Fruit fly (Drosophila melanogaster) whole organism, embryonic: ENCODE measurements around the gene Gad1.
A peak's percentile ranks its signal among the peaks of the same experiment; 100 is the strongest.

Source experiments
- B-H1 ChIP-seq: fragments of 200-800 bp; sonication (Bioruptor generic); IDR thresholded peaks from 3 replicates; pipeline ENCODE4 v1.3.6; 2022; ENCODE audit warnings: missing biosample characterization, missing genetic modification characterization
- B-H2 ChIP-seq: fragments of 200-800 bp; sonication (Bioruptor generic); optimal IDR thresholded peaks from 2 replicates; lab custom pipeline; 2018; ENCODE audit warnings: missing biosample characterization, mild to moderate bottlenecking, missing genetic modification characterization
- Bteb2 ChIP-seq: fragments of 200-800 bp; sonication (Bioruptor generic); optimal IDR thresholded peaks from 2 replicates; lab custom pipeline; 2016; ENCODE audit warnings: missing biosample characterization, missing genetic modification characterization
- CG10321 ChIP-seq: fragments of 200-800 bp; sonication (Bioruptor generic); IDR thresholded peaks from 2 replicates; pipeline ENCODE4 v1.3.6; 2022; ENCODE audit warnings: missing biosample characterization, missing genetic modification characterization
- CG11723 ChIP-seq: fragments of 200-800 bp; sonication (Bioruptor generic); optimal IDR thresholded peaks from 2 replicates; lab custom pipeline; 2017; ENCODE audit warnings: missing biosample characterization, mild to moderate bottlenecking, missing genetic modification characterization
- CG12659 ChIP-seq: fragments of 200-800 bp; sonication (Bioruptor generic); optimal IDR thresholded peaks from 3 replicates; lab custom pipeline; 2017; ENCODE audit warnings: mild to moderate bottlenecking, missing biosample characterization, missing genetic modification reagents, missing genetic modification characterization
- CG14965 ChIP-seq: fragments of 200-800 bp; sonication (Bioruptor generic); optimal IDR thresholded peaks from 2 replicates; lab custom pipeline; 2016; ENCODE audit warnings: missing biosample characterization, missing genetic modification characterization, borderline replicate concordance
- CG15514 ChIP-seq: fragments of 200-800 bp; sonication (Bioruptor generic); optimal IDR thresholded peaks from 3 replicates; lab custom pipeline; 2017; ENCODE audit warnings: missing biosample characterization, missing genetic modification characterization, mild to moderate bottlenecking, moderate library complexity, missing genetic modification reagents
- CG15601 ChIP-seq: fragments of 200-800 bp; sonication (Bioruptor generic); optimal IDR thresholded peaks from 3 replicates; lab custom pipeline; 2019; ENCODE audit warnings: missing biosample characterization, mild to moderate bottlenecking, missing genetic modification characterization, moderate library complexity
- CG17912 ChIP-seq: fragments of 200-800 bp; sonication (Bioruptor generic); optimal IDR thresholded peaks from 2 replicates; lab custom pipeline; 2018; ENCODE audit warnings: missing biosample characterization, mild to moderate bottlenecking, missing genetic modification characterization
- CG18011 ChIP-seq: fragments of 200-800 bp; sonication (Bioruptor generic); optimal IDR thresholded peaks from 2 replicates; lab custom pipeline; 2017; ENCODE audit warnings: missing biosample characterization, missing genetic modification characterization, mild to moderate bottlenecking, moderate library complexity, missing genotype
- CG18599 ChIP-seq: fragments of 200-800 bp; sonication (Bioruptor generic); optimal IDR thresholded peaks from 3 replicates; lab custom pipeline; 2017; ENCODE audit warnings: missing biosample characterization, missing genetic modification characterization, mild to moderate bottlenecking, moderate library complexity, missing genetic modification reagents
- CG34376 ChIP-seq: fragments of 200-800 bp; sonication (Bioruptor generic); optimal IDR thresholded peaks from 2 replicates; lab custom pipeline; 2018; ENCODE audit warnings: missing biosample characterization, mild to moderate bottlenecking, missing genetic modification characterization
- CG3838 ChIP-seq: fragments of 200-800 bp; sonication (Bioruptor generic); optimal IDR thresholded peaks from 3 replicates; lab custom pipeline; 2016; ENCODE audit warnings: missing biosample characterization, missing genetic modification characterization
- CG4360 ChIP-seq: fragments of 200-800 bp; sonication (Bioruptor generic); IDR thresholded peaks from 2 replicates; pipeline ENCODE4 v1.3.6; 2022; ENCODE audit warnings: missing biosample characterization, missing genetic modification characterization
- CG5953 ChIP-seq: fragments of 200-800 bp; sonication (Bioruptor generic); IDR thresholded peaks from 2 replicates; pipeline ENCODE4 v1.3.6; 2022; ENCODE audit warnings: missing biosample characterization, missing genetic modification characterization
- CG6791 ChIP-seq: fragments of 200-800 bp; sonication (Bioruptor generic); IDR thresholded peaks from 3 replicates; pipeline ENCODE4 v1.3.6; 2022; ENCODE audit warnings: missing biosample characterization, missing genetic modification characterization; ENCODE audit not compliant: partially characterized antibody
- CG7839 ChIP-seq: fragments of 200-800 bp; sonication (Bioruptor generic); optimal IDR thresholded peaks from 3 replicates; lab custom pipeline; 2018; ENCODE audit warnings: missing biosample characterization, mild to moderate bottlenecking, missing genetic modification characterization, moderate library complexity
- CG8290 ChIP-seq, 3 experiments: fragments of 200-800 bp; sonication (Bioruptor generic); optimal IDR thresholded peaks; 2 replicates each; lab custom pipeline; 2016 to 2019; ENCODE audit warnings: missing biosample characterization in 3 of 3, missing genetic modification characterization in 3 of 3, mild to moderate bottlenecking in 2 of 3, moderate library complexity in 1 of 3
- CG8924 ChIP-seq: fragments of 200-800 bp; optimal IDR thresholded peaks from 3 replicates; lab custom pipeline; 2019; ENCODE audit warnings: missing biosample characterization, mild to moderate bottlenecking, missing genetic modification characterization, moderate library complexity
- Camta ChIP-seq: fragments of 200-800 bp; sonication (Bioruptor generic); optimal IDR thresholded peaks from 2 replicates; lab custom pipeline; 2016; ENCODE audit warnings: missing biosample characterization, missing genetic modification characterization
- Fer1 ChIP-seq: fragments of 200-800 bp; sonication (Bioruptor generic); optimal IDR thresholded peaks from 2 replicates; lab custom pipeline; 2017; ENCODE audit warnings: missing biosample characterization, mild to moderate bottlenecking, missing genetic modification characterization
- Kr ChIP-seq: fragments of 200-800 bp; sonication (Bioruptor generic); optimal IDR thresholded peaks from 2 replicates; lab custom pipeline; 2017; ENCODE audit warnings: missing biosample characterization, mild to moderate bottlenecking, missing genetic modification characterization
- Med ChIP-seq: fragments of 200-800 bp; sonication (Bioruptor generic); peaks from one replicate; lab custom pipeline; 2016; ENCODE audit warnings: missing biosample characterization, missing genetic modification characterization, mild to moderate bottlenecking, inconsistent platforms, moderate library complexity
- Nf-YA ChIP-seq: fragments of 200-800 bp; sonication (Bioruptor generic); IDR thresholded peaks from 2 replicates; pipeline ENCODE4 v1.3.6; 2022; ENCODE audit warnings: missing biosample characterization, missing genetic modification characterization
- YL-1 ChIP-seq: fragments of 200-800 bp; sonication (Bioruptor generic); optimal IDR thresholded peaks from 3 replicates; lab custom pipeline; 2017; ENCODE audit warnings: missing biosample characterization, mild to moderate bottlenecking, missing genetic modification characterization
- bbx ChIP-seq: fragments of 200-800 bp; sonication (Bioruptor generic); IDR thresholded peaks from 2 replicates; pipeline ENCODE4 v1.3.6; 2022; ENCODE audit warnings: missing biosample characterization, missing genetic modification characterization; ENCODE audit not compliant: partially characterized antibody
- chm ChIP-seq: fragments of 200-800 bp; sonication (Bioruptor generic); IDR thresholded peaks from 2 replicates; pipeline ENCODE4 v1.3.6; 2022; ENCODE audit warnings: missing biosample characterization, missing genetic modification characterization
- dan ChIP-seq: fragments of 200-800 bp; sonication (Bioruptor generic); IDR thresholded peaks from 2 replicates; pipeline ENCODE4 v1.3.6; 2022; ENCODE audit warnings: missing biosample characterization, missing genetic modification characterization
- dimm ChIP-seq: fragments of 200-800 bp; sonication (Bioruptor generic); IDR thresholded peaks from 2 replicates; pipeline ENCODE4 v1.3.6; 2022; ENCODE audit warnings: missing biosample characterization, missing genetic modification characterization
- ewg ChIP-seq: fragments of 200-800 bp; sonication (Bioruptor generic); optimal IDR thresholded peaks from 3 replicates; lab custom pipeline; 2017; ENCODE audit warnings: mild to moderate bottlenecking, missing biosample characterization, missing genetic modification reagents, missing genetic modification characterization
- fd64A ChIP-seq: fragments of 200-800 bp; sonication (Bioruptor generic); optimal IDR thresholded peaks from 3 replicates; lab custom pipeline; 2018; ENCODE audit warnings: missing biosample characterization, mild to moderate bottlenecking, missing genetic modification characterization
- grn ChIP-seq: fragments of 200-800 bp; sonication (Bioruptor generic); optimal IDR thresholded peaks from 3 replicates; lab custom pipeline; 2017; ENCODE audit warnings: missing biosample characterization, missing genetic modification characterization
- hkb ChIP-seq, 2 experiments: fragments of 200-800 bp in 1 of 2; fragments of >200 bp in 1 of 2; sonication (Bioruptor generic) in 1 of 2; IDR thresholded peaks in 1 of 2; optimal IDR thresholded peaks in 1 of 2; 2 replicates each; pipeline versions ENCODE4 v1.3.6 to Lab custom; 2017 to 2022; ENCODE audit warnings: missing biosample characterization in 1 of 2, missing genetic modification characterization in 1 of 2
- jigr1 ChIP-seq: fragments of 200-800 bp; sonication (Bioruptor generic); IDR thresholded peaks from 3 replicates; pipeline ENCODE4 v1.3.6; 2022; ENCODE audit warnings: missing biosample characterization, missing genetic modification characterization
- kni ChIP-seq: fragments of 200-800 bp; sonication (Bioruptor generic); optimal IDR thresholded peaks from 3 replicates; lab custom pipeline; 2017; ENCODE audit warnings: mild to moderate bottlenecking, missing biosample characterization, missing genetic modification reagents, missing genetic modification characterization
- mirr ChIP-seq: fragments of 200-800 bp; sonication (Bioruptor generic); optimal IDR thresholded peaks from 3 replicates; lab custom pipeline; 2018; ENCODE audit warnings: missing biosample characterization, mild to moderate bottlenecking, missing genetic modification characterization
- nom ChIP-seq: fragments of 200-800 bp; sonication (Bioruptor generic); optimal IDR thresholded peaks from 2 replicates; lab custom pipeline; 2017; ENCODE audit warnings: missing biosample characterization, missing genetic modification characterization, mild to moderate bottlenecking, moderate library complexity, missing genetic modification reagents
- pfk ChIP-seq: fragments of 200-800 bp; sonication (Bioruptor generic); optimal IDR thresholded peaks from 2 replicates; lab custom pipeline; 2018; ENCODE audit warnings: missing biosample characterization, mild to moderate bottlenecking, missing genetic modification characterization, moderate library complexity
- prd ChIP-seq, 3 experiments: fragments of >200 bp in 2 of 3; fragments of 200-800 bp in 1 of 3; sonication (Bioruptor generic) in 1 of 3; optimal IDR thresholded peaks in 2 of 3; IDR thresholded peaks in 1 of 3; 2 replicates in 2 of 3; 3 replicates in 1 of 3; pipeline versions ENCODE4 v1.3.6 to Lab custom; 2017 to 2022; ENCODE audit warnings: missing biosample characterization in 1 of 3, missing genetic modification characterization in 1 of 3
- pum ChIP-seq: fragments of 200-800 bp; sonication (Bioruptor generic); optimal IDR thresholded peaks from 2 replicates; lab custom pipeline; 2016; ENCODE audit warnings: missing biosample characterization, missing genetic modification characterization
- sc ChIP-seq, 3 experiments: fragments of >200 bp in 2 of 3; fragments of 200-800 bp in 1 of 3; sonication (Bioruptor generic) in 1 of 3; optimal IDR thresholded peaks; 2 replicates in 2 of 3; 3 replicates in 1 of 3; lab custom pipeline; 2017; ENCODE audit warnings: mild to moderate bottlenecking in 1 of 3, missing biosample characterization in 1 of 3, missing genetic modification characterization in 1 of 3, missing genetic modification reagents in 1 of 3
- sd ChIP-seq: fragments of 200-800 bp; sonication (Bioruptor generic); optimal IDR thresholded peaks from 3 replicates; lab custom pipeline; 2018; ENCODE audit warnings: missing biosample characterization, mild to moderate bottlenecking, missing genetic modification characterization, moderate library complexity
- stwl ChIP-seq: fragments of 200-800 bp; sonication (Bioruptor generic); optimal IDR thresholded peaks from 3 replicates; lab custom pipeline; 2018; ENCODE audit warnings: missing biosample characterization, mild to moderate bottlenecking, missing genetic modification characterization, moderate library complexity
- tap ChIP-seq: fragments of 200-800 bp; optimal IDR thresholded peaks from 3 replicates; lab custom pipeline; 2019; ENCODE audit warnings: missing biosample characterization, mild to moderate bottlenecking, missing genetic modification characterization, moderate library complexity
- vnd ChIP-seq: fragments of 200-800 bp; sonication (Bioruptor generic); IDR thresholded peaks from 3 replicates; pipeline ENCODE4 v1.3.6; 2022; ENCODE audit warnings: missing biosample characterization, missing genetic modification characterization; ENCODE audit not compliant: partially characterized antibody

Gene Gad1

DNA sequence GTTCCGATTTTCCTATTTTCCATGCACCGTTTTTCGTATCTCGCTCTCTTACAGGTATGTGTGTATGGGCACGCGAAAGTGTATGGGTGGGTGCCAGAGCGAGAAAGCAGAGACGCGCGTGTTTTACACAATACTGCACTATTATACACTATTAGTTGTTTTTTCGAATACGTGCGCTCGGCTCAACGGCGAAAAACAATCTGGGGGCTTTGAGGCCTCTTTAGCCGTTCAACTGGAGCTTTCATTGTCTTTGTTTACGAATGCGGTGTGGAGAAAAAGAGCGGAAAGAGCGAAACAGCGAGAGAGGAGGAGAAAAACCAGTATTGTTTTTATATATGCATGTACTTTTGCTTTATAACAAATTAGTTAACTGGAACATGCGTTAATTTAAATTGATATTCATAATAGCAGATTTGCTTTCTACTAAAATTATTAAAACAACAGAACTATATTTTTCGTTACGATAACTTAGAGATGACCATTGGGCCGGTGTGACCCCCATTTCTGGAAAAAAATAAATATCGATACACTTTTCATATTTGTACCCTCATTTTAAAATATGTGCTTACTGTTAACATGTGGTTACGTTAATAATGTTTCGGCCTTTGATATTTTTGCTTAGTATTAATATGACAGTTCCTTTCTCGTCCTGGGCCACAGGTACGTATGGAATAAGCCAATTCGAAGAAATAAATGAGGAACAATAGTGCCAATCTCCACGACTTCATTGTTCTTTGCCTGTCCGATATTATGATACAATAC, 14.1 kb upstream of the Gad1 start, which contains the start of gene CG14995 (continued):
- TF ChIP-seq CG12659, result peak; percentile 11
- no peak for TF ChIP-seq dan (GFP tag; lab: Robert Waterston, UW)
- TF ChIP-seq pum, result no peak
- TF ChIP-seq CG15514 (GFP tag; lab: Kevin White, UChicago), result peak; percentile 31
- no peak for TF ChIP-seq pfk (GFP tag; lab: Kevin White, UChicago)
- TF ChIP-seq CG18011 (GFP tag; lab: Kevin White, UChicago), result no peak
- no peak for TF ChIP-seq B-H2
- TF ChIP-seq CG18599 (GFP tag; lab: Kevin White, UChicago), result peak; percentile 35
- TF ChIP-seq CG10321, result 0 out of 2 replicates have a peak, but pooled peaks have one; percentile 10
- peak; percentile 63; the same call in 2 of the 3 replicates for TF ChIP-seq vnd
- no peak for TF ChIP-seq CG11723 (GFP tag; lab: Kevin White, UChicago)
- no peak for TF ChIP-seq hkb (optimal IDR thresholded peaks at IDR 0.05; lab: Kevin White, UChicago)
- TF ChIP-seq hkb (GFP tag; IDR thresholded peaks at IDR 0.05; lab: Robert Waterston, UW), result peak; percentile 43
- TF ChIP-seq Nf-YA (GFP tag; lab: Robert Waterston, UW), result no peak
- TF ChIP-seq sd (tag; lab: Kevin White, UChicago), result peak; percentile 79
- TF ChIP-seq fd64A, result peak; percentile 51
- TF ChIP-seq chm (GFP tag; lab: Robert Waterston, UW), result peak; percentile 74; the same call in 1 of the 2 replicates
- no peak for TF ChIP-seq sc (optimal IDR thresholded peaks at IDR 0.05; lab: Kevin White, UChicago)
- no peak for TF ChIP-seq sc (GFP tag; optimal IDR thresholded peaks at IDR 0.05; lab: Kevin White, UChicago)
- TF ChIP-seq CG4360 (GFP tag; lab: Robert Waterston, UW), result no peak
- TF ChIP-seq dimm (GFP tag; lab: Robert Waterston, UW), result no peak
- TF ChIP-seq Kr (GFP tag; lab: Kevin White, UChicago), result no peak
- no peak for TF ChIP-seq YL-1 (GFP tag; lab: Kevin White, UChicago)
- TF ChIP-seq ewg, result no peak
- TF ChIP-seq CG14965 (GFP tag; lab: Kevin White, UChicago), result no peak
- no peak for TF ChIP-seq CG3838 (GFP tag; lab: Kevin White, UChicago)
- peak; percentile 63; the same call in 2 of the 3 replicates for TF ChIP-seq CG6791 (GFP tag; lab: Robert Waterston, UW)
- TF ChIP-seq CG7839, result peak; percentile 4
- TF ChIP-seq jigr1 (GFP tag; lab: Robert Waterston, UW), result no peak
- peak; percentile 72 for TF ChIP-seq Fer1 (GFP tag; lab: Kevin White, UChicago)
- TF ChIP-seq CG8924 (tag; lab: Kevin White, UChicago), result peak; percentile 82
- no peak for TF ChIP-seq Bteb2 (GFP tag; lab: Kevin White, UChicago)

DNA sequence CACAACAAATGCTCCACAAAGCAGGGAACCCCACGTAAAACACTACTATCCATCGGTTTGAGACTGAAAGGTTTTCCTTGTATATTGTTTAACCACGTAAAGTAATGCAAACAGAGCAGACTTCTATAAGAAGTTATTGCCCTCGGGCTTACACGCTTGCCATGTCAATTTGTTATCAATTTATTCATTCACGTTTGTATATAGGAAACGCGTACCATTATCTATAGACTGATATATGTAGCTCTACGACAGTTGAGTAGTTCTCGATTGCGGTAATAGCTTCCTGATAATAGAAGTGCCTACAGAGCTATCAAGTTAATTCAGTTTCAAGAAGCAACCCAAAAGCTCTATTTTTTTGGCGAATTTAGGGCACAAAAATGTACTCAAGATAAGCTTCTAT, 10.7 kb upstream of the Gad1 start:
- no peak for TF ChIP-seq stwl (tag; lab: Kevin White, UChicago)
- peak; percentile 71 for TF ChIP-seq kni (GFP tag; lab: Kevin White, UChicago)
- no peak for TF ChIP-seq prd (optimal IDR thresholded peaks at IDR 0.05; lab: Kevin White, UChicago)
- TF ChIP-seq prd (GFP tag; IDR thresholded peaks at IDR 0.05; lab: Robert Waterston, UW), result no peak
- TF ChIP-seq bbx (GFP tag; lab: Robert Waterston, UW), result no peak
- no peak for TF ChIP-seq CG8290 (GFP tag; optimal IDR thresholded peaks at IDR 0.05; lab: Kevin White, UChicago)
- TF ChIP-seq CG8290 (tag; optimal IDR thresholded peaks at IDR 0.05; lab: Kevin White, UChicago), result peak in 1 of 2 experiments; percentile 28
- peak; percentile 21 for TF ChIP-seq Med
- TF ChIP-seq tap (tag; lab: Kevin White, UChicago), result no peak
- TF ChIP-seq mirr (GFP tag; lab: Kevin White, UChicago), result peak; percentile 96
- no peak for TF ChIP-seq CG5953 (GFP tag; lab: Robert Waterston, UW)
- no peak for TF ChIP-seq CG17912 (GFP tag; lab: Kevin White, UChicago)
- TF ChIP-seq sd (tag; lab: Kevin White, UChicago), result peak; percentile 1
- no peak for TF ChIP-seq B-H2
- TF ChIP-seq nom, result no peak
- TF ChIP-seq CG15601 (tag; lab: Kevin White, UChicago), result peak; percentile 3
- TF ChIP-seq grn (GFP tag; lab: Kevin White, UChicago), result peak; percentile 32
- no peak for TF ChIP-seq Camta (GFP tag; lab: Kevin White, UChicago)
- peak; percentile 15 for TF ChIP-seq CG34376 (GFP tag; lab: Kevin White, UChicago)
- TF ChIP-seq B-H1, result no peak
